Fruit fly (Drosophila melanogaster) whole organism, embryonic: Measurements from ENCODE around the gene Col4a1.

Experiments
- Adf1 ChIP-seq: fragments of 200-800 bp; sonication (Bioruptor generic); IDR thresholded peaks from 2 replicates; pipeline ENCODE4 v1.3.6; 2022; ENCODE audit warnings: missing biosample characterization, missing genetic modification characterization
- BEAF-32 ChIP-seq: fragments of 200-800 bp; sonication (Bioruptor generic); optimal IDR thresholded peaks from 3 replicates; lab custom pipeline; 2017; ENCODE audit warnings: missing biosample characterization, missing genetic modification characterization, mild to moderate bottlenecking, moderate library complexity, missing genetic modification reagents
- C15 ChIP-seq: fragments of 200-800 bp; sonication (Bioruptor generic); IDR thresholded peaks from 3 replicates; pipeline ENCODE4 v1.3.6; 2022; ENCODE audit warnings: missing biosample characterization, missing genetic modification characterization
- CG10147 ChIP-seq: fragments of 200-800 bp; sonication (Bioruptor generic); optimal IDR thresholded peaks from 2 replicates; lab custom pipeline; 2019; ENCODE audit warnings: missing biosample characterization, mild to moderate bottlenecking, missing genetic modification characterization, moderate library complexity
- CG10209 ChIP-seq: fragments of 200-800 bp; sonication (Bioruptor generic); optimal IDR thresholded peaks from 3 replicates; lab custom pipeline; 2017; ENCODE audit warnings: missing biosample characterization, mild to moderate bottlenecking, missing genetic modification characterization, missing genetic modification reagents
- CG11456 ChIP-seq: fragments of 200-800 bp; sonication (Bioruptor generic); IDR thresholded peaks from 3 replicates; pipeline ENCODE4 v1.3.6; 2022; ENCODE audit warnings: missing biosample characterization, missing genetic modification characterization
- CG11504 ChIP-seq: fragments of 200-800 bp; sonication (Bioruptor generic); optimal IDR thresholded peaks from 3 replicates; lab custom pipeline; 2019; ENCODE audit warnings: missing biosample characterization, mild to moderate bottlenecking, missing genetic modification characterization, moderate library complexity
- CG12236 ChIP-seq: fragments of 200-800 bp; sonication (Bioruptor generic); optimal IDR thresholded peaks from 2 replicates; lab custom pipeline; 2016; ENCODE audit warnings: missing biosample characterization, missing genetic modification characterization
- CG12391 ChIP-seq: fragments of 200-800 bp; sonication (Bioruptor generic); optimal IDR thresholded peaks from 3 replicates; lab custom pipeline; 2018; ENCODE audit warnings: missing biosample characterization, mild to moderate bottlenecking, missing genetic modification characterization, moderate library complexity
- CG13424 ChIP-seq: fragments of 200-800 bp; sonication (Bioruptor generic); optimal IDR thresholded peaks from 2 replicates; lab custom pipeline; 2019; ENCODE audit warnings: missing biosample characterization, mild to moderate bottlenecking, missing genetic modification characterization, moderate library complexity
- CG14050 ChIP-seq: fragments of 200-800 bp; sonication (Bioruptor generic); IDR thresholded peaks from 3 replicates; pipeline ENCODE4 v1.3.6; 2022; ENCODE audit warnings: missing biosample characterization, missing genetic modification characterization
- CG16813 ChIP-seq: fragments of 200-800 bp; sonication (Bioruptor generic); IDR thresholded peaks from 3 replicates; pipeline ENCODE4 v1.3.6; 2022; ENCODE audit warnings: missing biosample characterization, missing genetic modification characterization; ENCODE audit not compliant: partially characterized antibody
- CG2129 ChIP-seq: fragments of 200-800 bp; sonication (Bioruptor generic); IDR thresholded peaks from 2 replicates; pipeline ENCODE4 v1.3.6; 2022; ENCODE audit warnings: missing biosample characterization, missing genetic modification characterization; ENCODE audit not compliant: partially characterized antibody
- CG30020 ChIP-seq: fragments of 200-800 bp; optimal IDR thresholded peaks from 2 replicates; lab custom pipeline; 2019; ENCODE audit warnings: missing biosample characterization, mild to moderate bottlenecking, missing genetic modification characterization, moderate library complexity
- CG3163 ChIP-seq: fragments of 200-800 bp; sonication (Bioruptor generic); optimal IDR thresholded peaks from 3 replicates; lab custom pipeline; 2016; ENCODE audit warnings: missing biosample characterization, missing genetic modification characterization
- CG3726 ChIP-seq: fragments of 200-800 bp; sonication (Bioruptor generic); IDR thresholded peaks from 3 replicates; pipeline ENCODE4, ENCODE4 v1.3.6; 2022; ENCODE audit warnings: missing biosample characterization, missing genetic modification characterization
- CG3995 ChIP-seq: fragments of 200-800 bp; sonication (Bioruptor generic); optimal IDR thresholded peaks from 3 replicates; lab custom pipeline; 2016; ENCODE audit warnings: missing biosample characterization, missing genetic modification characterization
- CG6765 ChIP-seq: fragments of 200-800 bp; sonication (Bioruptor generic); optimal IDR thresholded peaks from 3 replicates; lab custom pipeline; 2017; ENCODE audit warnings: missing biosample characterization, mild to moderate bottlenecking, missing genetic modification characterization
- CG6813 ChIP-seq: fragments of 200-800 bp; sonication (Bioruptor generic); optimal IDR thresholded peaks from 2 replicates; lab custom pipeline; 2017; ENCODE audit warnings: missing biosample characterization, missing genetic modification characterization, mild to moderate bottlenecking, moderate library complexity, missing genetic modification reagents
- CG7839 ChIP-seq: fragments of 200-800 bp; sonication (Bioruptor generic); optimal IDR thresholded peaks from 3 replicates; lab custom pipeline; 2018; ENCODE audit warnings: missing biosample characterization, mild to moderate bottlenecking, missing genetic modification characterization, moderate library complexity
- CG8944 ChIP-seq: fragments of 200-800 bp; sonication (Bioruptor generic); optimal IDR thresholded peaks from 3 replicates; lab custom pipeline; 2016; ENCODE audit warnings: missing biosample characterization, missing genetic modification characterization
- CG9817 ChIP-seq: fragments of 200-800 bp; sonication (Bioruptor generic); optimal IDR thresholded peaks from 2 replicates; lab custom pipeline; 2018; ENCODE audit warnings: missing biosample characterization, mild to moderate bottlenecking, missing genetic modification characterization, moderate library complexity
- CrebB ChIP-seq: fragments of 200-800 bp; sonication (Bioruptor generic); optimal IDR thresholded peaks from 3 replicates; lab custom pipeline; 2018; ENCODE audit warnings: missing biosample characterization, mild to moderate bottlenecking, missing genetic modification characterization
- Doc2 ChIP-seq: fragments of 200-800 bp; sonication (Bioruptor generic); IDR thresholded peaks from 2 replicates; pipeline ENCODE4 v1.3.6; 2022; ENCODE audit warnings: missing biosample characterization, missing genetic modification characterization
- MBD-R2 ChIP-seq: fragments of 200-800 bp; sonication (Bioruptor generic); IDR thresholded peaks from 2 replicates; pipeline ENCODE4 v1.3.6; 2022; ENCODE audit warnings: missing biosample characterization, missing genetic modification characterization
- Max ChIP-seq: fragments of 200-800 bp; sonication (Bioruptor generic); optimal IDR thresholded peaks from 2 replicates; lab custom pipeline; 2016; ENCODE audit warnings: missing biosample characterization, mild to moderate bottlenecking, missing genetic modification characterization
- Neu2 ChIP-seq: fragments of 200-800 bp; sonication (Bioruptor generic); optimal IDR thresholded peaks from 3 replicates; lab custom pipeline; 2016; ENCODE audit warnings: missing biosample characterization, missing genetic modification characterization, borderline replicate concordance
- Ptx1 ChIP-seq: fragments of 200-800 bp; sonication (Bioruptor generic); IDR thresholded peaks from 2 replicates; pipeline ENCODE4 v1.3.6; 2022; ENCODE audit warnings: missing biosample characterization, missing genetic modification characterization
- Ravus ChIP-seq: fragments of 200-800 bp; sonication (Bioruptor generic); IDR thresholded peaks from 2 replicates; pipeline ENCODE4 v1.3.6; 2022; ENCODE audit warnings: missing biosample characterization, missing genetic modification characterization
- Sry-δ ChIP-seq: fragments of 200-800 bp; sonication (Bioruptor generic); optimal IDR thresholded peaks from 2 replicates; lab custom pipeline; 2016; ENCODE audit warnings: missing biosample characterization, missing genetic modification characterization
- Usf ChIP-seq: fragments of 200-800 bp; sonication (Bioruptor generic); optimal IDR thresholded peaks from 2 replicates; lab custom pipeline; 2017; ENCODE audit warnings: missing genotype, missing biosample characterization, missing genetic modification characterization
- YL-1 ChIP-seq: fragments of 200-800 bp; sonication (Bioruptor generic); optimal IDR thresholded peaks from 3 replicates; lab custom pipeline; 2017; ENCODE audit warnings: missing biosample characterization, mild to moderate bottlenecking, missing genetic modification characterization
- ap ChIP-seq: fragments of 200-800 bp; sonication (Bioruptor generic); IDR thresholded peaks from 2 replicates; pipeline ENCODE4 v1.3.6; 2022; ENCODE audit warnings: missing biosample characterization, missing genetic modification characterization
- ash1 ChIP-seq: fragments of 200-800 bp; sonication (Bioruptor generic); optimal IDR thresholded peaks from 2 replicates; lab custom pipeline; 2018; ENCODE audit warnings: missing biosample characterization, mild to moderate bottlenecking, missing genetic modification characterization
- cad ChIP-seq: fragments of >200 bp; optimal IDR thresholded peaks from 2 replicates; lab custom pipeline; 2017; ENCODE audit warnings: missing biosample characterization, missing genetic modification characterization
- cas ChIP-seq: fragments of 200-800 bp; sonication (Bioruptor generic); IDR thresholded peaks from 2 replicates; pipeline ENCODE4 v1.3.6; 2022; ENCODE audit warnings: missing biosample characterization, missing genetic modification characterization
- cg ChIP-seq: fragments of 200-800 bp; sonication (Bioruptor generic); optimal IDR thresholded peaks from 3 replicates; lab custom pipeline; 2019; ENCODE audit warnings: missing biosample characterization, mild to moderate bottlenecking, missing genetic modification characterization, moderate library complexity
- dimm ChIP-seq: fragments of 200-800 bp; sonication (Bioruptor generic); IDR thresholded peaks from 2 replicates; pipeline ENCODE4 v1.3.6; 2022; ENCODE audit warnings: missing biosample characterization, missing genetic modification characterization
- eve ChIP-seq, 2 experiments: fragments of >200 bp; optimal IDR thresholded peaks; 2 replicates each; lab custom pipeline; 2017; ENCODE audit warnings: missing biosample characterization in 2 of 2, missing genetic modification characterization in 2 of 2
- eyg ChIP-seq: fragments of 200-800 bp; sonication (Bioruptor generic); optimal IDR thresholded peaks from 3 replicates; lab custom pipeline; 2016; ENCODE audit warnings: missing biosample characterization, missing genetic modification characterization
- fd64A ChIP-seq: fragments of 200-800 bp; sonication (Bioruptor generic); optimal IDR thresholded peaks from 3 replicates; lab custom pipeline; 2018; ENCODE audit warnings: missing biosample characterization, mild to moderate bottlenecking, missing genetic modification characterization
- gsb-n ChIP-seq: fragments of 200-800 bp; sonication (Bioruptor generic); optimal IDR thresholded peaks from 3 replicates; lab custom pipeline; 2018; ENCODE audit warnings: missing biosample characterization, mild to moderate bottlenecking, missing genetic modification characterization
- insv ChIP-seq, 2 experiments: fragments of 200-800 bp; sonication (Bioruptor generic); optimal IDR thresholded peaks; 3 replicates each; lab custom pipeline; 2016 to 2018; ENCODE audit warnings: missing biosample characterization in 2 of 2, missing genetic modification characterization in 2 of 2
- kay ChIP-seq: fragments of 200-800 bp; sonication (Bioruptor generic); optimal IDR thresholded peaks from 2 replicates; lab custom pipeline; 2016; ENCODE audit warnings: missing biosample characterization, missing genetic modification characterization
- p53 ChIP-seq: fragments of 200-800 bp; sonication (Bioruptor generic); optimal IDR thresholded peaks from 2 replicates; lab custom pipeline; 2016; ENCODE audit warnings: missing biosample characterization, missing genetic modification characterization
- repo ChIP-seq: fragments of 200-800 bp; sonication (Bioruptor generic); optimal IDR thresholded peaks from 2 replicates; lab custom pipeline; 2016; ENCODE audit warnings: missing biosample characterization, missing genetic modification characterization
- sisA ChIP-seq: fragments of 200-800 bp; sonication (Bioruptor generic); IDR thresholded peaks from 2 replicates; pipeline ENCODE4 v1.3.6; 2022; ENCODE audit warnings: missing biosample characterization, missing genetic modification characterization
- tgo ChIP-seq: fragments of 200-800 bp; sonication (Bioruptor generic); IDR thresholded peaks from 3 replicates; pipeline ENCODE4 v1.3.6; 2022; ENCODE audit warnings: missing biosample characterization, missing genetic modification characterization
- trem ChIP-seq: fragments of 200-800 bp; optimal IDR thresholded peaks from 3 replicates; lab custom pipeline; 2019; ENCODE audit warnings: missing biosample characterization, mild to moderate bottlenecking, missing genetic modification characterization, moderate library complexity
- wek ChIP-seq: fragments of 200-800 bp; sonication (Bioruptor generic); optimal IDR thresholded peaks from 3 replicates; lab custom pipeline; 2018; ENCODE audit warnings: missing biosample characterization, mild to moderate bottlenecking, missing genetic modification characterization, moderate library complexity

Gene Col4a1

dm6 chr2L:5060952-5061478 lies 31.6 kb downstream of the Col4a1 start (continued):
- TF ChIP-seq C15 (GFP tag; lab: Robert Waterston, UW) = peak; percentile 55; the same call in 1 of the 3 replicates
- peak; percentile 66 for TF ChIP-seq CG10209 (GFP tag; lab: Kevin White, UChicago)
- no peak for TF ChIP-seq cas
- TF ChIP-seq CG3163 (GFP tag; lab: Kevin White, UChicago) = peak; percentile 0
- TF ChIP-seq Adf1 = no peak
- no peak for TF ChIP-seq CG30020
- TF ChIP-seq ap = peak; percentile 63
- 0 out of 3 replicates have a peak, but pooled peaks have one; percentile 27 for TF ChIP-seq CG14050
- peak; percentile 37 for TF ChIP-seq wek
- TF ChIP-seq p53 (GFP tag; lab: Kevin White, UChicago) = peak; percentile 68
- TF ChIP-seq fd64A (GFP tag; lab: Kevin White, UChicago) = no peak
- TF ChIP-seq tgo = peak; percentile 69; the same call in 2 of the 3 replicates
- TF ChIP-seq ash1 = no peak
- peak; percentile 27 for TF ChIP-seq Sry-δ (GFP tag; lab: Kevin White, UChicago)
- TF ChIP-seq CG6813 (GFP tag; lab: Kevin White, UChicago) = peak; percentile 78
- TF ChIP-seq CG8944 (GFP tag; lab: Kevin White, UChicago) = peak; percentile 12
- peak; percentile 55 for TF ChIP-seq dimm
- no peak for TF ChIP-seq CG2129
- TF ChIP-seq CG11456 (GFP tag; lab: Robert Waterston, UW) = peak; percentile 69; the same call in 1 of the 3 replicates
- TF ChIP-seq Max (GFP tag; lab: Kevin White, UChicago) = peak; percentile 25
- 0 out of 3 replicates have a peak, but pooled peaks have one; percentile 24 for TF ChIP-seq CG3726 (GFP tag; lab: Robert Waterston, UW)
- no peak for TF ChIP-seq trem (tag; lab: Kevin White, UChicago)
- peak; percentile 15 for TF ChIP-seq CG10147 (GFP tag; lab: Kevin White, UChicago)
- no peak for TF ChIP-seq Usf (GFP tag; lab: Kevin White, UChicago)
- TF ChIP-seq cg = peak; percentile 30
- TF ChIP-seq gsb-n = peak; percentile 32
- TF ChIP-seq CrebB = peak; percentile 58
- peak; percentile 15 for TF ChIP-seq repo
- peak; percentile 74 for TF ChIP-seq kay (GFP tag; lab: Kevin White, UChicago)
- TF ChIP-seq CG6765 (GFP tag; lab: Kevin White, UChicago) = peak; percentile 74
- TF ChIP-seq cad = no peak
- peak; percentile 66 for TF ChIP-seq sisA (GFP tag; lab: Robert Waterston, UW)
- TF ChIP-seq BEAF-32 (GFP tag; lab: Kevin White, UChicago) = no peak
- peak; percentile 18 for TF ChIP-seq Ravus (GFP tag; lab: Robert Waterston, UW)
- TF ChIP-seq eyg = peak; percentile 51
- TF ChIP-seq eve (GFP tag; optimal IDR thresholded peaks at IDR 0.05; lab: Kevin White, UChicago) = no peak
- no peak for TF ChIP-seq Doc2 (GFP tag; lab: Robert Waterston, UW)
- TF ChIP-seq CG12236 (GFP tag; lab: Kevin White, UChicago) = peak; percentile 27
- TF ChIP-seq Ptx1 (GFP tag; lab: Robert Waterston, UW) = peak; percentile 73
- no peak for TF ChIP-seq CG3995 (GFP tag; lab: Kevin White, UChicago)
- TF ChIP-seq insv (GFP tag; optimal IDR thresholded peaks at IDR 0.05; lab: Kevin White, UChicago) = peak in 1 of 2 experiments; percentile 25
- TF ChIP-seq MBD-R2 (GFP tag; lab: Robert Waterston, UW) = peak; percentile 47; the same call in 1 of the 2 replicates
- TF ChIP-seq CG7839 (tag; lab: Kevin White, UChicago) = peak; percentile 80
- TF ChIP-seq CG11504 (tag; lab: Kevin White, UChicago) = peak; percentile 71
- TF ChIP-seq Neu2 = no peak
- TF ChIP-seq CG12391 = peak; percentile 65
- TF ChIP-seq CG9817 = peak; percentile 48
- no peak for TF ChIP-seq YL-1 (GFP tag; lab: Kevin White, UChicago)
- TF ChIP-seq CG16813 (GFP tag; lab: Robert Waterston, UW) = no peak
- peak; percentile 56 for TF ChIP-seq CG13424
